Fruit fly (Drosophila melanogaster) whole organism: Measurements from ENCODE around the gene CREG.

ENCODE experiments used
- CG8478 ChIP-seq: fragments of >200 bp; optimal IDR thresholded peaks from 2 replicates; lab custom pipeline; 2018; ENCODE audit warnings: inconsistent platforms
- Dll ChIP-seq: fragments of >200 bp; optimal IDR thresholded peaks from 2 replicates; lab custom pipeline; 2017
- EcR ChIP-seq, 2 experiments: fragments of >200 bp; optimal IDR thresholded peaks; 2 replicates each; lab custom pipeline; 2017; ENCODE audit warnings: missing biosample characterization in 2 of 2, missing genetic modification characterization in 2 of 2, missing genetic modification reagents in 2 of 2
- pan ChIP-seq: fragments of >200 bp; optimal IDR thresholded peaks from 2 replicates; lab custom pipeline; 2017
- psq ChIP-seq: fragments of >200 bp; optimal IDR thresholded peaks from 2 replicates; lab custom pipeline; 2017
- usp ChIP-seq: fragments of >200 bp; optimal IDR thresholded peaks from 2 replicates; lab custom pipeline; 2017; ENCODE audit warnings: missing biosample characterization, missing genetic modification characterization, mixed read lengths

Gene CREG

dm6 chr3R:17415439-17415838 is 21.0 kb upstream of the CREG start, which contains the start of gene CG5866:
Gene CG5866 (plus strand): TSS chr3R:17415739.
- TF ChIP-seq psq (lab: Kevin White, UChicago) (no peak), usp (GFP tag; lab: Kevin White, UChicago) (no peak), pan (no peak), EcR (GFP tag; optimal IDR thresholded peaks at IDR 0.05; lab: Kevin White, UChicago) (no peak), CG8478 (lab: Kevin White, UChicago) (no peak), Dll (lab: Kevin White, UChicago) (no peak)

dm6 chr3R:17413601-17414000 is 19.2 kb upstream of the CREG start, which contains the start of gene CG42822:
Gene CG42822 (plus strand): TSS chr3R:17413901.
- TF ChIP-seq psq (lab: Kevin White, UChicago), result no peak
- no peak for TF ChIP-seq pan
- no peak for TF ChIP-seq Dll (lab: Kevin White, UChicago)
- TF ChIP-seq usp (GFP tag; lab: Kevin White, UChicago), result no peak
- no peak for TF ChIP-seq CG8478 (lab: Kevin White, UChicago)
- TF ChIP-seq EcR (GFP tag; optimal IDR thresholded peaks at IDR 0.05; lab: Kevin White, UChicago), result no peak

- no peak for TF ChIP-seq usp (GFP tag; lab: Kevin White, UChicago)
- no peak for TF ChIP-seq psq (lab: Kevin White, UChicago)
- no peak for TF ChIP-seq EcR (GFP tag; optimal IDR thresholded peaks at IDR 0.05; lab: Kevin White, UChicago)
- TF ChIP-seq Dll (lab: Kevin White, UChicago), result no peak
- TF ChIP-seq pan, result no peak
- no peak for TF ChIP-seq CG8478 (lab: Kevin White, UChicago)
Observed at dm6 chr3R:17412458-17413127, 18.2 kb upstream of the CREG start, which contains the start of gene CG42821. Gene CG42821 (plus strand): TSS chr3R:17413077.

dm6 chr3R:17410808-17411207 is 16.4 kb upstream of the CREG start, which contains the start of gene CG5863:
Gene CG5863 (plus strand): TSS chr3R:17411108.
- TF ChIP-seq CG8478 (lab: Kevin White, UChicago) (no peak), Dll (lab: Kevin White, UChicago) (no peak), psq (lab: Kevin White, UChicago) (no peak), EcR (GFP tag; optimal IDR thresholded peaks at IDR 0.05; lab: Kevin White, UChicago) (no peak), usp (GFP tag; lab: Kevin White, UChicago) (no peak), pan (no peak)

- TF ChIP-seq EcR (GFP tag; optimal IDR thresholded peaks at IDR 0.05; lab: Kevin White, UChicago) (no peak), pan (no peak)
Observed at dm6 chr3R:17409319-17409718, 14.9 kb upstream of the CREG start, which contains the start of gene CG5860. Gene CG5860 (plus strand): TSS chr3R:17409619.

- TF ChIP-seq pan (no peak), CG8478 (lab: Kevin White, UChicago) (no peak), psq (lab: Kevin White, UChicago) (no peak), Dll (lab: Kevin White, UChicago) (no peak), EcR (GFP tag; optimal IDR thresholded peaks at IDR 0.05; lab: Kevin White, UChicago) (no peak), usp (GFP tag; lab: Kevin White, UChicago) (no peak)
Observed at dm6 chr3R:17407576-17407975, 13.1 kb upstream of the CREG start, which contains the start of gene CG17283. Gene CG17283 (plus strand): TSS chr3R:17407876.

dm6 chr3R:17406411-17406810 is 12.0 kb upstream of the CREG start, which contains the start of the genes CG42824 and CG42798:
Gene CG42824 (minus strand): TSS chr3R:17406511.
Gene CG42798 (plus strand): TSS chr3R:17406678.
- no peak for TF ChIP-seq EcR (GFP tag; optimal IDR thresholded peaks at IDR 0.05; lab: Kevin White, UChicago)
- no peak for TF ChIP-seq CG8478 (lab: Kevin White, UChicago)
- TF ChIP-seq pan, result no peak
- no peak for TF ChIP-seq usp (GFP tag; lab: Kevin White, UChicago)
- TF ChIP-seq Dll (lab: Kevin White, UChicago), result no peak
- no peak for TF ChIP-seq psq (lab: Kevin White, UChicago)

dm6 chr3R:17405009-17405408 is 10.6 kb upstream of the CREG start, which contains the start of gene CG42823:
Gene CG42823 (minus strand): TSS chr3R:17405109.
- TF ChIP-seq EcR (GFP tag; optimal IDR thresholded peaks at IDR 0.05; lab: Kevin White, UChicago) (no peak), pan (no peak), usp (GFP tag; lab: Kevin White, UChicago) (no peak), Dll (lab: Kevin White, UChicago) (no peak), CG8478 (lab: Kevin White, UChicago) (no peak)

- TF ChIP-seq psq (lab: Kevin White, UChicago) (no peak), pan (no peak), Dll (lab: Kevin White, UChicago) (no peak), CG8478 (lab: Kevin White, UChicago) (no peak), usp (GFP tag; lab: Kevin White, UChicago) (no peak), EcR (GFP tag; optimal IDR thresholded peaks at IDR 0.05; lab: Kevin White, UChicago) (no peak)
Observed at dm6 chr3R:17404155-17404554, 9.7 kb upstream of the CREG start.

dm6 chr3R:17403618-17404017 is 9.2 kb upstream of the CREG start, which contains the start of gene CG34280:
Gene CG34280 (minus strand): TSS chr3R:17403718.
- TF ChIP-seq psq (lab: Kevin White, UChicago) (no peak), EcR (GFP tag; optimal IDR thresholded peaks at IDR 0.05; lab: Kevin White, UChicago) (no peak), pan (no peak), usp (GFP tag; lab: Kevin White, UChicago) (no peak), CG8478 (lab: Kevin White, UChicago) (no peak)

- TF ChIP-seq EcR (GFP tag; optimal IDR thresholded peaks at IDR 0.05; lab: Kevin White, UChicago) (no peak), Dll (lab: Kevin White, UChicago) (no peak), psq (lab: Kevin White, UChicago) (no peak), CG8478 (lab: Kevin White, UChicago) (no peak)
Observed at dm6 chr3R:17403188-17403587, 8.7 kb upstream of the CREG start, which contains the start of gene CG34279. Gene CG34279 (minus strand): TSS chr3R:17403288.

dm6 chr3R:17402434-17402833 is 8.0 kb upstream of the CREG start, which contains the start of gene Sur-8:
Gene Sur-8 (minus strand): TSS chr3R:17402515.
- TF ChIP-seq psq (lab: Kevin White, UChicago), result no peak
- no peak for TF ChIP-seq usp (GFP tag; lab: Kevin White, UChicago)
- no peak for TF ChIP-seq CG8478 (lab: Kevin White, UChicago)
- no peak for TF ChIP-seq pan
- no peak for TF ChIP-seq Dll (lab: Kevin White, UChicago)
- no peak for TF ChIP-seq EcR (GFP tag; optimal IDR thresholded peaks at IDR 0.05; lab: Kevin White, UChicago)
